Fruit fly (Drosophila melanogaster) whole organism, larva: Measurements from ENCODE around the gene bnb.

Experiments used
- noc ChIP-seq: fragments of 200-800 bp; sonication (Bioruptor generic); optimal IDR thresholded peaks from 3 replicates; lab custom pipeline; 2019; ENCODE audit warnings: missing biosample characterization, mild to moderate bottlenecking, missing genetic modification characterization, moderate library complexity

The bnb gene

dm6 chrX:18771356-18771755 is 26.1 kb downstream of the bnb start:
- TF ChIP-seq noc (tag; lab: Kevin White, UChicago) = no peak

dm6 chrX:18748206-18748605 is 49.3 kb downstream of the bnb start, which contains the start of gene CG12609:
TSS of gene CG12609 (minus strand) at chrX:18748306.
- no peak for TF ChIP-seq noc (tag; lab: Kevin White, UChicago)
